Worm (Caenorhabditis elegans): ENCODE data around the gene sumv-2.

DNA sequence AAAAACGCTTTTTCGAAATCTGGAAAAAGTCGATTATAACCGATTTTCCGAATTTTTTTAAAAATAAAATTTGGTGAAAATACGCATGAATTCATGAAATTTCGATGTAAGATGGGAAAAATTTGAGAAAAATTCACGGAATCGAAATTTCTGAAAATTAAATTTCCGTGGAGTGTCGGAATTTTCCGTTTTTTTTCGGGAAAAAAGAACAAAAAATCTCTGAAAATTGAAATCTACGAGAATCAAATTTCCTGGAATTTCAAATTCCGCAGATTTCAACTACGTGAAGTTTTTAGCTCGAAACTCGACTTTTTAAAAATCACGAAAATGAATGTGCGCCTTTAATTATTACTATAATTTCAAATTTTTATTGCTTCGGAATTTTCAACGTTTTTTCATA is 9.0 kb downstream of the sumv-2 start:
- no peak for TF ChIP-seq nhr-77 (tag; optimal IDR thresholded peaks at IDR 0.05)
- no peak for TF ChIP-seq nhr-25 (tag; optimal IDR thresholded peaks at IDR 0.05)
- no peak for TF ChIP-seq aly-2 (tag; optimal IDR thresholded peaks at IDR 0.05)
- TF ChIP-seq fos-1 (tag; optimal IDR thresholded peaks at IDR 0.05), result no peak
- no peak for TF ChIP-seq ceh-82 (tag; optimal IDR thresholded peaks at IDR 0.05)
- no peak for TF ChIP-seq unc-62 (GFP tag; optimal IDR thresholded peaks at IDR 0.05)
- no peak for TF ChIP-seq unc-39 (tag; optimal IDR thresholded peaks at IDR 0.05)
- no peak for TF ChIP-seq skn-1 (tag; optimal IDR thresholded peaks at IDR 0.05)

Data from whole organism, L2 larva.